Worm (Caenorhabditis elegans) whole organism, mixed stage, embryonic: ENCODE measurements around the gene C17F4.11.

ENCODE experiments used
- blmp-1 ChIP-seq: fragments of 150-350 bp; optimal IDR thresholded peaks from 2 replicates; lab custom pipeline; 2014; ENCODE audit warnings: missing biosample characterization, missing genetic modification characterization
- ceh-39 ChIP-seq: fragments of 150-350 bp; optimal IDR thresholded peaks from 2 replicates; lab custom pipeline; 2014; ENCODE audit warnings: missing biosample characterization, missing genetic modification characterization
- ces-1 ChIP-seq: fragments of 150-350 bp; optimal IDR thresholded peaks from 2 replicates; lab custom pipeline; 2014; ENCODE audit warnings: missing biosample characterization, missing genetic modification reagents, missing genetic modification characterization
- flh-1 ChIP-seq: fragments of 200-800 bp; sonication (Bioruptor generic); optimal IDR thresholded peaks from 2 replicates; lab custom pipeline; 2018; ENCODE audit warnings: mild to moderate bottlenecking, missing genetic modification characterization, moderate library complexity, missing compliant biosample characterization
- mab-5 ChIP-seq: fragments of 150-350 bp; optimal IDR thresholded peaks from 2 replicates; lab custom pipeline; 2014; ENCODE audit warnings: missing biosample characterization, missing genetic modification characterization
- mls-2 ChIP-seq: sonication (generic microtip); optimal IDR thresholded peaks from 2 replicates; lab custom pipeline; 2016; ENCODE audit warnings: mild to moderate bottlenecking, missing genetic modification characterization, moderate library complexity, missing compliant biosample characterization
- nhr-2 ChIP-seq: fragments of 150-350 bp; optimal IDR thresholded peaks from 2 replicates; lab custom pipeline; 2014; ENCODE audit warnings: missing biosample characterization, missing genetic modification characterization
- pha-4 ChIP-seq: fragments of 150-350 bp; optimal IDR thresholded peaks from 2 replicates; lab custom pipeline; 2018; ENCODE audit warnings: missing biosample characterization, missing genetic modification reagents, missing genetic modification characterization
- unc-62 ChIP-seq: fragments of 150-350 bp; optimal IDR thresholded peaks from 2 replicates; lab custom pipeline; 2014; ENCODE audit warnings: missing biosample characterization, missing genetic modification reagents, missing genetic modification characterization

- TF ChIP-seq ceh-39 (tag; lab: Kevin White, UChicago) (no peak), flh-1 (no peak), unc-62 (GFP tag; lab: Kevin White, UChicago) (no peak), ces-1 (GFP tag; lab: Kevin White, UChicago) (no peak), pha-4 (tag; lab: Kevin White, UChicago) (no peak), blmp-1 (tag; lab: Kevin White, UChicago) (no peak), nhr-2 (tag; lab: Kevin White, UChicago) (no peak), mls-2 (no peak), mab-5 (tag; lab: Kevin White, UChicago) (no peak)
Observed at ce11 chrII:3237038-3237521, at the start of gene C17F4.11, which contains the start of gene srz-67.
